Worm (Caenorhabditis elegans) whole organism, late embryonic: ENCODE data around the gene F08F8.10.

Experiments used
- C08G9.2 ChIP-seq: sonication (generic microtip); optimal IDR thresholded peaks from 2 replicates; lab custom pipeline; 2016; ENCODE audit warnings: mild to moderate bottlenecking, missing genetic modification characterization, moderate library complexity, missing compliant biosample characterization
- K02D7.2 ChIP-seq: sonication (generic microtip); optimal IDR thresholded peaks from 2 replicates; lab custom pipeline; 2017; ENCODE audit warnings: mild to moderate bottlenecking, missing genetic modification characterization, missing compliant biosample characterization
- K09A11.1 ChIP-seq: sonication (generic microtip); optimal IDR thresholded peaks from 2 replicates; lab custom pipeline; 2017; ENCODE audit warnings: antibody characterized with exemption, mild to moderate bottlenecking, missing genetic modification characterization, missing compliant biosample characterization; ENCODE audit not compliant: insufficient read depth
- T23F11.4 ChIP-seq: fragments of 200-800 bp; sonication (Bioruptor generic); optimal IDR thresholded peaks from 2 replicates; lab custom pipeline; 2018; ENCODE audit warnings: mild to moderate bottlenecking, missing genetic modification characterization, missing compliant biosample characterization
- Y22D7AL.16 ChIP-seq: sonication (generic microtip); optimal IDR thresholded peaks from 2 replicates; lab custom pipeline; 2016; ENCODE audit warnings: missing genetic modification characterization, missing compliant biosample characterization
- ahr-1 ChIP-seq: sonication (generic microtip); optimal IDR thresholded peaks from 2 replicates; lab custom pipeline; 2016; ENCODE audit warnings: missing genetic modification characterization, missing compliant biosample characterization
- ama-1 ChIP-seq: fragments of 150-350 bp; optimal IDR thresholded peaks from 2 replicates; lab custom pipeline; 2014
- ceh-14 ChIP-seq: sonication (generic microtip); optimal IDR thresholded peaks from 2 replicates; lab custom pipeline; 2016; ENCODE audit warnings: missing genotype, missing genetic modification characterization, missing compliant biosample characterization
- ceh-2 ChIP-seq: sonication (generic microtip); optimal IDR thresholded peaks from 2 replicates; lab custom pipeline; 2016; ENCODE audit warnings: missing genotype, missing genetic modification characterization, missing compliant biosample characterization
- ceh-22 ChIP-seq: sonication (generic microtip); optimal IDR thresholded peaks from 2 replicates; lab custom pipeline; 2017; ENCODE audit warnings: missing biosample characterization, missing genetic modification characterization
- ceh-24 ChIP-seq: sonication (generic microtip); optimal IDR thresholded peaks from 2 replicates; lab custom pipeline; 2016; ENCODE audit warnings: mild to moderate bottlenecking, missing genetic modification characterization, missing compliant biosample characterization
- ceh-30 ChIP-seq: fragments of 150-350 bp; optimal IDR thresholded peaks from 2 replicates; lab custom pipeline; 2014; ENCODE audit warnings: missing biosample characterization, missing genetic modification characterization
- ceh-34 ChIP-seq: sonication (generic microtip); optimal IDR thresholded peaks from 2 replicates; lab custom pipeline; 2016; ENCODE audit warnings: mild to moderate bottlenecking, missing genetic modification characterization, missing compliant biosample characterization
- ceh-45 ChIP-seq: fragments of 200-800 bp; sonication (Bioruptor generic); IDR thresholded peaks from 2 replicates; pipeline ENCODE4 v1.3.6; 2022; ENCODE audit warnings: missing genetic modification reagents, missing genetic modification characterization, missing compliant biosample characterization
- ceh-48 ChIP-seq: sonication (generic microtip); optimal IDR thresholded peaks from 2 replicates; lab custom pipeline; 2016; ENCODE audit warnings: missing genetic modification characterization, inconsistent platforms, missing compliant biosample characterization
- ceh-6 ChIP-seq: fragments of 200-800 bp; sonication (Bioruptor generic); optimal IDR thresholded peaks from 2 replicates; lab custom pipeline; 2018; ENCODE audit warnings: mild to moderate bottlenecking, missing genetic modification characterization, missing compliant biosample characterization
- ceh-9 ChIP-seq: sonication (generic microtip); optimal IDR thresholded peaks from 2 replicates; lab custom pipeline; 2016; ENCODE audit warnings: mild to moderate bottlenecking, missing genetic modification characterization, inconsistent platforms, missing compliant biosample characterization
- che-1 ChIP-seq: sonication (generic microtip); optimal IDR thresholded peaks from 2 replicates; lab custom pipeline; 2016; ENCODE audit warnings: mild to moderate bottlenecking, missing genetic modification characterization, missing compliant biosample characterization
- dmd-4 ChIP-seq: sonication (generic microtip); optimal IDR thresholded peaks from 2 replicates; lab custom pipeline; 2016; ENCODE audit warnings: borderline replicate concordance, missing genetic modification characterization, missing compliant biosample characterization
- dve-1 ChIP-seq: sonication (generic microtip); optimal IDR thresholded peaks from 2 replicates; lab custom pipeline; 2017; ENCODE audit warnings: antibody characterized with exemption, mild to moderate bottlenecking, missing genetic modification characterization, missing compliant biosample characterization
- ets-4 ChIP-seq: sonication (generic microtip); optimal IDR thresholded peaks from 2 replicates; lab custom pipeline; 2016; ENCODE audit warnings: missing genetic modification characterization, missing compliant biosample characterization
- eyg-1 ChIP-seq: sonication (generic microtip); optimal IDR thresholded peaks from 2 replicates; lab custom pipeline; 2016; ENCODE audit warnings: missing genotype, missing genetic modification characterization, missing compliant biosample characterization
- fkh-6 ChIP-seq: sonication (generic microtip); optimal IDR thresholded peaks from 2 replicates; lab custom pipeline; 2016; ENCODE audit warnings: missing genetic modification characterization, missing compliant biosample characterization
- hlh-30 ChIP-seq: sonication (generic microtip); optimal IDR thresholded peaks from 2 replicates; lab custom pipeline; 2017; ENCODE audit warnings: antibody characterized with exemption, missing genetic modification characterization, missing compliant biosample characterization; ENCODE audit not compliant: insufficient read depth
- hlh-6 ChIP-seq: sonication (generic microtip); optimal IDR thresholded peaks from 2 replicates; lab custom pipeline; 2016; ENCODE audit warnings: missing genotype, missing genetic modification characterization, missing compliant biosample characterization
- hlh-8 ChIP-seq: sonication (generic microtip); optimal IDR thresholded peaks from 2 replicates; lab custom pipeline; 2016; ENCODE audit warnings: missing genotype, missing genetic modification characterization, missing compliant biosample characterization
- lim-6 ChIP-seq: sonication (generic microtip); optimal IDR thresholded peaks from 2 replicates; lab custom pipeline; 2016; ENCODE audit warnings: missing genetic modification characterization, missing compliant biosample characterization
- lin-11 ChIP-seq: fragments of 200-800 bp; sonication (Bioruptor generic); optimal IDR thresholded peaks from 2 replicates; lab custom pipeline; 2018; ENCODE audit warnings: mild to moderate bottlenecking, missing genetic modification characterization, missing compliant biosample characterization
- madf-2 ChIP-seq: sonication (generic microtip); optimal IDR thresholded peaks from 2 replicates; lab custom pipeline; 2017; ENCODE audit warnings: missing genetic modification characterization, missing compliant biosample characterization
- npax-4 ChIP-seq: sonication (generic microtip); optimal IDR thresholded peaks from 2 replicates; lab custom pipeline; 2016; ENCODE audit warnings: missing genetic modification characterization, missing compliant biosample characterization
- pha-4 ChIP-seq: fragments of 150-350 bp; optimal IDR thresholded peaks from 2 replicates; lab custom pipeline; 2018; ENCODE audit warnings: missing biosample characterization, missing genetic modification reagents, missing genetic modification characterization
- pros-1 ChIP-seq: fragments of 150-350 bp; optimal IDR thresholded peaks from 2 replicates; lab custom pipeline; 2014; ENCODE audit warnings: missing biosample characterization, missing genetic modification reagents, missing genetic modification characterization
- ref-2 ChIP-seq: sonication (generic microtip); optimal IDR thresholded peaks from 2 replicates; lab custom pipeline; 2016; ENCODE audit warnings: missing genetic modification characterization, missing compliant biosample characterization
- sox-2 ChIP-seq: fragments of 200-800 bp; sonication (Bioruptor generic); IDR thresholded peaks from 2 replicates; pipeline ENCODE4 v1.3.6; 2022; ENCODE audit warnings: missing genetic modification reagents, missing genetic modification characterization, missing compliant biosample characterization
- sox-4 ChIP-seq: sonication (generic microtip); optimal IDR thresholded peaks from 2 replicates; lab custom pipeline; 2017; ENCODE audit warnings: mild to moderate bottlenecking, missing genetic modification characterization, inconsistent platforms, missing compliant biosample characterization
- syd-9 ChIP-seq: sonication (generic microtip); optimal IDR thresholded peaks from 2 replicates; lab custom pipeline; 2016; ENCODE audit warnings: mild to moderate bottlenecking, missing genetic modification characterization, moderate library complexity, missing compliant biosample characterization
- tbx-7 ChIP-seq: sonication (generic microtip); optimal IDR thresholded peaks from 2 replicates; lab custom pipeline; 2016; ENCODE audit warnings: missing genotype, missing genetic modification characterization, missing compliant biosample characterization
- unc-3 ChIP-seq, 2 experiments: fragments of 200-800 bp in 1 of 2; sonication (Bioruptor generic) in 1 of 2; sonication (generic microtip) in 1 of 2; conservative IDR thresholded peaks in 1 of 2; optimal IDR thresholded peaks in 1 of 2; 2 replicates each; pipeline versions ENCODE4 v1.3.6 to Lab custom; 2016 to 2022; ENCODE audit warnings: missing compliant biosample characterization in 2 of 2, missing genetic modification characterization in 2 of 2, missing genetic modification reagents in 1 of 2
- unc-42 ChIP-seq: sonication (generic microtip); optimal IDR thresholded peaks from 2 replicates; lab custom pipeline; 2016; ENCODE audit warnings: missing genotype, missing genetic modification characterization, missing compliant biosample characterization
- zip-5 ChIP-seq: sonication (generic microtip); optimal IDR thresholded peaks from 2 replicates; lab custom pipeline; 2016; ENCODE audit warnings: missing genetic modification characterization, missing compliant biosample characterization
- ztf-16 ChIP-seq: sonication (generic microtip); optimal IDR thresholded peaks from 2 replicates; lab custom pipeline; 2017; ENCODE audit warnings: missing genetic modification characterization, missing compliant biosample characterization

Gene F08F8.10

ce11 chrIII:7359037-7359548 is 1.9 kb upstream of the F08F8.10 start, which contains the start of the genes eco-1 and hmgr-1:
TSS of gene eco-1 (minus strand) at chrIII:7359095.
TSS of gene hmgr-1 (plus strand) at chrIII:7359498.
- no peak for TF ChIP-seq ceh-9 (tag; lab: Kevin White, UChicago)
- peak; percentile 55 for TF ChIP-seq unc-42 (tag; lab: Kevin White, UChicago)

ce11 chrIII:7358627-7359026 is 1.4 kb upstream of the F08F8.10 start:
- TF ChIP-seq ztf-16 (tag; lab: Kevin White, UChicago) (no peak), ceh-6 (GFP tag; lab: Kevin White, UChicago) (no peak), ama-1 (lab: Kevin White, UChicago) (no peak), madf-2 (no peak), ceh-45 (GFP tag; lab: Robert Waterston, UW) (no peak), ceh-14 (tag; lab: Kevin White, UChicago) (no peak), lim-6 (tag; lab: Kevin White, UChicago) (no peak), ahr-1 (tag; lab: Kevin White, UChicago) (no peak), T23F11.4 (GFP tag; lab: Kevin White, UChicago) (no peak), pha-4 (tag; lab: Kevin White, UChicago) (no peak), dmd-4 (tag; lab: Kevin White, UChicago) (no peak), ceh-24 (tag; lab: Kevin White, UChicago) (no peak), sox-4 (tag; lab: Kevin White, UChicago) (no peak), ets-4 (tag; lab: Kevin White, UChicago) (no peak), che-1 (tag; lab: Kevin White, UChicago) (no peak)

- TF ChIP-seq sox-2 (GFP tag; lab: Robert Waterston, UW), result no peak
- no peak for TF ChIP-seq fkh-6 (tag; lab: Kevin White, UChicago)
- TF ChIP-seq ref-2, result no peak
- no peak for TF ChIP-seq ceh-2
- TF ChIP-seq unc-3 (GFP tag; conservative IDR thresholded peaks at IDR 0.05; lab: Robert Waterston, UW), result no peak
- no peak for TF ChIP-seq unc-3 (tag; optimal IDR thresholded peaks at IDR 0.05; lab: Kevin White, UChicago)
- TF ChIP-seq ceh-9 (tag; lab: Kevin White, UChicago), result no peak
- no peak for TF ChIP-seq dmd-4 (tag; lab: Kevin White, UChicago)
- TF ChIP-seq pros-1, result no peak
- no peak for TF ChIP-seq syd-9
- TF ChIP-seq ceh-34, result no peak
- no peak for TF ChIP-seq madf-2
- no peak for TF ChIP-seq ceh-22 (tag; lab: Kevin White, UChicago)
- TF ChIP-seq Y22D7AL.16, result no peak
- TF ChIP-seq K02D7.2, result no peak
- TF ChIP-seq hlh-8, result no peak
- no peak for TF ChIP-seq K09A11.1
- TF ChIP-seq dve-1 (tag; lab: Kevin White, UChicago), result no peak
- TF ChIP-seq ceh-30 (tag; lab: Kevin White, UChicago), result no peak
- TF ChIP-seq, all 69 proteins: peak for 0
Measured at ce11 chrIII:7353871-7354270, 3.3 kb downstream of the F08F8.10 start, which contains the start of gene F08F8.9. TSS of gene F08F8.9 (minus strand) at chrIII:7353971.

DNA sequence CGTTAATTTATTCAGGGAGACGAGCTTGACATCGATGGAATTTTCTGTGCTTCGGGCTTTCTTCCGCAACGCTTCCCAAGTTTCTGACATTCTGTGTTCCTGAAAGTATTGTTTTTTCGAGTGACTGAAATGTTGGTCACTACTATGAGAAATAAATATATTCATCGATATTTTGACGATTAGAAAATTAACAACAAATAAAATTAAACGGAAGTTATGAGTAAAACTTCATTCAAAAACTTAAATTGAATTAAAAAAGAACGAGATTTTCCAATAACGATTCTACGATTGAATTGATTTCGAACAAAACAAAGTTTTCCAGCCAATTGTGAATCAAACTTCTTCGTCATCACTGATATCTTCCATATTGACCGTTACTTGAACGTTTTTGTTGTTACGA is 8.1 kb downstream of the F08F8.10 start, which contains the start of gene gos-28:
gos-28 (minus strand) TSS at position 101 of the 400 bp plus-strand sequence.
- TF ChIP-seq hlh-30, result no peak
- no peak for TF ChIP-seq C08G9.2
- TF ChIP-seq ceh-30 (tag; lab: Kevin White, UChicago), result no peak
- TF ChIP-seq sox-4 (tag; lab: Kevin White, UChicago), result no peak
- TF ChIP-seq ceh-48 (tag; lab: Kevin White, UChicago), result no peak
- no peak for TF ChIP-seq zip-5
- no peak for TF ChIP-seq tbx-7 (tag; lab: Kevin White, UChicago)
- TF ChIP-seq dmd-4 (tag; lab: Kevin White, UChicago), result no peak
- TF ChIP-seq eyg-1 (tag; lab: Kevin White, UChicago), result no peak
- TF ChIP-seq ceh-14 (tag; lab: Kevin White, UChicago), result no peak
- TF ChIP-seq syd-9, result no peak
- no peak for TF ChIP-seq madf-2
- no peak for TF ChIP-seq ceh-22 (tag; lab: Kevin White, UChicago)
- no peak for TF ChIP-seq hlh-6 (tag; lab: Kevin White, UChicago)
- no peak for TF ChIP-seq ceh-2
- no peak for TF ChIP-seq unc-3 (GFP tag; conservative IDR thresholded peaks at IDR 0.05; lab: Robert Waterston, UW)
- TF ChIP-seq unc-3 (tag; optimal IDR thresholded peaks at IDR 0.05; lab: Kevin White, UChicago), result no peak
- no peak for TF ChIP-seq lin-11 (tag; lab: Kevin White, UChicago)
- TF ChIP-seq npax-4 (tag; lab: Kevin White, UChicago), result no peak
- TF ChIP-seq, all 69 proteins: peak for 0
